Worm (Caenorhabditis elegans) whole organism, late embryonic: Measurements from ENCODE around the gene Y24D9A.6.

Experiments used
- C08G9.2 ChIP-seq: sonication (generic microtip); optimal IDR thresholded peaks from 2 replicates; lab custom pipeline; 2016; ENCODE audit warnings: mild to moderate bottlenecking, missing genetic modification characterization, moderate library complexity, missing compliant biosample characterization
- C38D4.7 ChIP-seq: fragments of 200-800 bp; sonication (Bioruptor generic); optimal IDR thresholded peaks from 2 replicates; lab custom pipeline; 2018; ENCODE audit warnings: mild to moderate bottlenecking, missing genetic modification characterization, moderate library complexity, missing compliant biosample characterization
- F13H6.1 ChIP-seq: sonication (generic microtip); optimal IDR thresholded peaks from 2 replicates; lab custom pipeline; 2016; ENCODE audit warnings: missing genetic modification characterization, missing compliant biosample characterization
- T23F11.4 ChIP-seq: fragments of 200-800 bp; sonication (Bioruptor generic); optimal IDR thresholded peaks from 2 replicates; lab custom pipeline; 2018; ENCODE audit warnings: mild to moderate bottlenecking, missing genetic modification characterization, missing compliant biosample characterization
- Y22D7AL.16 ChIP-seq: sonication (generic microtip); optimal IDR thresholded peaks from 2 replicates; lab custom pipeline; 2016; ENCODE audit warnings: missing genetic modification characterization, missing compliant biosample characterization
- ahr-1 ChIP-seq: sonication (generic microtip); optimal IDR thresholded peaks from 2 replicates; lab custom pipeline; 2016; ENCODE audit warnings: missing genetic modification characterization, missing compliant biosample characterization
- ama-1 ChIP-seq: fragments of 150-350 bp; optimal IDR thresholded peaks from 2 replicates; lab custom pipeline; 2014
- ceh-14 ChIP-seq: sonication (generic microtip); optimal IDR thresholded peaks from 2 replicates; lab custom pipeline; 2016; ENCODE audit warnings: missing genotype, missing genetic modification characterization, missing compliant biosample characterization
- ceh-19 ChIP-seq: fragments of 200-800 bp; sonication (Bioruptor generic); optimal IDR thresholded peaks from 2 replicates; lab custom pipeline; 2018; ENCODE audit warnings: mild to moderate bottlenecking, missing genetic modification characterization, missing compliant biosample characterization
- ceh-2 ChIP-seq: sonication (generic microtip); optimal IDR thresholded peaks from 2 replicates; lab custom pipeline; 2016; ENCODE audit warnings: missing genotype, missing genetic modification characterization, missing compliant biosample characterization
- ceh-22 ChIP-seq: sonication (generic microtip); optimal IDR thresholded peaks from 2 replicates; lab custom pipeline; 2017; ENCODE audit warnings: missing biosample characterization, missing genetic modification characterization
- ceh-24 ChIP-seq: sonication (generic microtip); optimal IDR thresholded peaks from 2 replicates; lab custom pipeline; 2016; ENCODE audit warnings: mild to moderate bottlenecking, missing genetic modification characterization, missing compliant biosample characterization
- ceh-30 ChIP-seq: fragments of 150-350 bp; optimal IDR thresholded peaks from 2 replicates; lab custom pipeline; 2014; ENCODE audit warnings: missing biosample characterization, missing genetic modification characterization
- ceh-31 ChIP-seq: sonication (generic microtip); optimal IDR thresholded peaks from 2 replicates; lab custom pipeline; 2016; ENCODE audit warnings: missing genetic modification characterization, missing compliant biosample characterization
- ceh-45 ChIP-seq: fragments of 200-800 bp; sonication (Bioruptor generic); IDR thresholded peaks from 2 replicates; pipeline ENCODE4 v1.3.6; 2022; ENCODE audit warnings: missing genetic modification reagents, missing genetic modification characterization, missing compliant biosample characterization
- ceh-48 ChIP-seq: sonication (generic microtip); optimal IDR thresholded peaks from 2 replicates; lab custom pipeline; 2016; ENCODE audit warnings: missing genetic modification characterization, inconsistent platforms, missing compliant biosample characterization
- ceh-6 ChIP-seq: fragments of 200-800 bp; sonication (Bioruptor generic); optimal IDR thresholded peaks from 2 replicates; lab custom pipeline; 2018; ENCODE audit warnings: mild to moderate bottlenecking, missing genetic modification characterization, missing compliant biosample characterization
- dmd-4 ChIP-seq: sonication (generic microtip); optimal IDR thresholded peaks from 2 replicates; lab custom pipeline; 2016; ENCODE audit warnings: borderline replicate concordance, missing genetic modification characterization, missing compliant biosample characterization
- dve-1 ChIP-seq: sonication (generic microtip); optimal IDR thresholded peaks from 2 replicates; lab custom pipeline; 2017; ENCODE audit warnings: antibody characterized with exemption, mild to moderate bottlenecking, missing genetic modification characterization, missing compliant biosample characterization
- elt-2 ChIP-seq: sonication (generic microtip); optimal IDR thresholded peaks from 2 replicates; lab custom pipeline; 2016; ENCODE audit warnings: missing genetic modification reagents, missing genetic modification characterization, missing compliant biosample characterization
- elt-4 ChIP-seq: sonication (generic microtip); optimal IDR thresholded peaks from 2 replicates; lab custom pipeline; 2016; ENCODE audit warnings: missing genetic modification characterization, missing compliant biosample characterization
- ets-4 ChIP-seq: sonication (generic microtip); optimal IDR thresholded peaks from 2 replicates; lab custom pipeline; 2016; ENCODE audit warnings: missing genetic modification characterization, missing compliant biosample characterization
- eyg-1 ChIP-seq: sonication (generic microtip); optimal IDR thresholded peaks from 2 replicates; lab custom pipeline; 2016; ENCODE audit warnings: missing genotype, missing genetic modification characterization, missing compliant biosample characterization
- fkh-6 ChIP-seq: sonication (generic microtip); optimal IDR thresholded peaks from 2 replicates; lab custom pipeline; 2016; ENCODE audit warnings: missing genetic modification characterization, missing compliant biosample characterization
- gmeb-2 ChIP-seq: sonication (generic microtip); optimal IDR thresholded peaks from 2 replicates; lab custom pipeline; 2016; ENCODE audit warnings: missing genetic modification characterization, inconsistent platforms, missing compliant biosample characterization
- hlh-13 ChIP-seq: fragments of 200-800 bp; sonication (Bioruptor generic); optimal IDR thresholded peaks from 2 replicates; lab custom pipeline; 2018; ENCODE audit warnings: mild to moderate bottlenecking, missing genetic modification characterization, missing compliant biosample characterization
- hlh-15 ChIP-seq: sonication (generic microtip); optimal IDR thresholded peaks from 2 replicates; lab custom pipeline; 2016; ENCODE audit warnings: missing genetic modification characterization, missing compliant biosample characterization
- hlh-30 ChIP-seq: sonication (generic microtip); optimal IDR thresholded peaks from 2 replicates; lab custom pipeline; 2017; ENCODE audit warnings: antibody characterized with exemption, missing genetic modification characterization, missing compliant biosample characterization; ENCODE audit not compliant: insufficient read depth
- hlh-8 ChIP-seq: sonication (generic microtip); optimal IDR thresholded peaks from 2 replicates; lab custom pipeline; 2016; ENCODE audit warnings: missing genotype, missing genetic modification characterization, missing compliant biosample characterization
- lim-6 ChIP-seq: sonication (generic microtip); optimal IDR thresholded peaks from 2 replicates; lab custom pipeline; 2016; ENCODE audit warnings: missing genetic modification characterization, missing compliant biosample characterization
- madf-2 ChIP-seq: sonication (generic microtip); optimal IDR thresholded peaks from 2 replicates; lab custom pipeline; 2017; ENCODE audit warnings: missing genetic modification characterization, missing compliant biosample characterization
- nfya-1 ChIP-seq: sonication (generic microtip); optimal IDR thresholded peaks from 2 replicates; lab custom pipeline; 2017; ENCODE audit warnings: missing genetic modification characterization, mild to moderate bottlenecking, missing compliant biosample characterization, antibody characterized with exemption, moderate library complexity
- nhr-232 ChIP-seq: sonication (generic microtip); optimal IDR thresholded peaks from 2 replicates; lab custom pipeline; 2016; ENCODE audit warnings: missing genetic modification characterization, missing compliant biosample characterization
- npax-4 ChIP-seq: sonication (generic microtip); optimal IDR thresholded peaks from 2 replicates; lab custom pipeline; 2016; ENCODE audit warnings: missing genetic modification characterization, missing compliant biosample characterization
- pat-9 ChIP-seq: fragments of 200-800 bp; sonication (Bioruptor generic); optimal IDR thresholded peaks from 2 replicates; lab custom pipeline; 2018; ENCODE audit warnings: mild to moderate bottlenecking, missing genetic modification characterization, moderate library complexity, missing compliant biosample characterization
- pax-1 ChIP-seq: fragments of 150-350 bp; optimal IDR thresholded peaks from 2 replicates; lab custom pipeline; 2014; ENCODE audit warnings: missing biosample characterization, missing genetic modification characterization
- pha-2 ChIP-seq: sonication (generic microtip); optimal IDR thresholded peaks from 2 replicates; lab custom pipeline; 2017; ENCODE audit warnings: mild to moderate bottlenecking, missing genetic modification characterization, missing compliant biosample characterization
- pha-4 ChIP-seq: fragments of 150-350 bp; optimal IDR thresholded peaks from 2 replicates; lab custom pipeline; 2018; ENCODE audit warnings: missing biosample characterization, missing genetic modification reagents, missing genetic modification characterization
- pqm-1 ChIP-seq: sonication (generic microtip); optimal IDR thresholded peaks from 2 replicates; lab custom pipeline; 2016; ENCODE audit warnings: missing genetic modification characterization, missing compliant biosample characterization
- ref-2 ChIP-seq: sonication (generic microtip); optimal IDR thresholded peaks from 2 replicates; lab custom pipeline; 2016; ENCODE audit warnings: missing genetic modification characterization, missing compliant biosample characterization
- rnt-1 ChIP-seq: sonication (generic microtip); optimal IDR thresholded peaks from 2 replicates; lab custom pipeline; 2016; ENCODE audit warnings: missing genetic modification characterization, missing compliant biosample characterization
- sdc-2 ChIP-seq: sonication (generic microtip); optimal IDR thresholded peaks from 2 replicates; lab custom pipeline; 2016; ENCODE audit warnings: missing genotype, missing genetic modification characterization, missing compliant biosample characterization
- sox-4 ChIP-seq: sonication (generic microtip); optimal IDR thresholded peaks from 2 replicates; lab custom pipeline; 2017; ENCODE audit warnings: mild to moderate bottlenecking, missing genetic modification characterization, inconsistent platforms, missing compliant biosample characterization
- tbx-2 ChIP-seq: sonication (generic microtip); optimal IDR thresholded peaks from 2 replicates; lab custom pipeline; 2016; ENCODE audit warnings: missing genetic modification characterization, missing compliant biosample characterization
- ttx-3 ChIP-seq: sonication (generic microtip); optimal IDR thresholded peaks from 2 replicates; lab custom pipeline; 2016; ENCODE audit warnings: missing genetic modification reagents, missing genetic modification characterization, missing compliant biosample characterization
- unc-3 ChIP-seq, 2 experiments: fragments of 200-800 bp in 1 of 2; sonication (Bioruptor generic) in 1 of 2; sonication (generic microtip) in 1 of 2; conservative IDR thresholded peaks in 1 of 2; optimal IDR thresholded peaks in 1 of 2; 2 replicates each; pipeline versions ENCODE4 v1.3.6 to Lab custom; 2016 to 2022; ENCODE audit warnings: missing compliant biosample characterization in 2 of 2, missing genetic modification characterization in 2 of 2, missing genetic modification reagents in 1 of 2
- unc-42 ChIP-seq: sonication (generic microtip); optimal IDR thresholded peaks from 2 replicates; lab custom pipeline; 2016; ENCODE audit warnings: missing genotype, missing genetic modification characterization, missing compliant biosample characterization
- unc-55 ChIP-seq: sonication (generic microtip); optimal IDR thresholded peaks from 2 replicates; lab custom pipeline; 2017; ENCODE audit warnings: missing biosample characterization, missing genetic modification reagents, missing genetic modification characterization
- unc-86 ChIP-seq: sonication (generic microtip); optimal IDR thresholded peaks from 2 replicates; lab custom pipeline; 2016; ENCODE audit warnings: missing genetic modification characterization, missing compliant biosample characterization
- zip-5 ChIP-seq: sonication (generic microtip); optimal IDR thresholded peaks from 2 replicates; lab custom pipeline; 2016; ENCODE audit warnings: missing genetic modification characterization, missing compliant biosample characterization
- ztf-16 ChIP-seq: sonication (generic microtip); optimal IDR thresholded peaks from 2 replicates; lab custom pipeline; 2017; ENCODE audit warnings: missing genetic modification characterization, missing compliant biosample characterization

Gene Y24D9A.6

ce11 chrIV:4446884-4447283, 46.7 kb upstream of the Y24D9A.6 start:
- TF ChIP-seq C08G9.2 (tag; lab: Kevin White, UChicago) (no peak), ceh-48 (peak; percentile 69), ceh-14 (tag; lab: Kevin White, UChicago) (no peak), ama-1 (peak; percentile 76), ceh-45 (GFP tag; lab: Robert Waterston, UW) (no peak), dmd-4 (no peak), pha-4 (tag; lab: Kevin White, UChicago) (no peak)

- no peak for TF ChIP-seq C38D4.7 (GFP tag; lab: Kevin White, UChicago)
- TF ChIP-seq ceh-6 (GFP tag; lab: Kevin White, UChicago): no peak
- TF ChIP-seq zip-5 (tag; lab: Kevin White, UChicago): no peak
- TF ChIP-seq lim-6 (tag; lab: Kevin White, UChicago): no peak
- no peak for TF ChIP-seq pat-9 (tag; lab: Kevin White, UChicago)
- no peak for TF ChIP-seq pqm-1 (tag; lab: Kevin White, UChicago)
- peak; percentile 64 for TF ChIP-seq unc-42 (tag; lab: Kevin White, UChicago)
- no peak for TF ChIP-seq ceh-30 (tag; lab: Kevin White, UChicago)
- TF ChIP-seq ceh-19 (GFP tag; lab: Kevin White, UChicago): no peak
- no peak for TF ChIP-seq elt-4 (tag; lab: Kevin White, UChicago)
- TF ChIP-seq T23F11.4 (GFP tag; lab: Kevin White, UChicago): no peak
- no peak for TF ChIP-seq ama-1
- TF ChIP-seq hlh-15 (tag; lab: Kevin White, UChicago): no peak
- TF ChIP-seq pha-2: no peak
- peak; percentile 9 for TF ChIP-seq unc-86 (tag; lab: Kevin White, UChicago)
- TF ChIP-seq Y22D7AL.16 (tag; lab: Kevin White, UChicago): no peak
- no peak for TF ChIP-seq npax-4 (tag; lab: Kevin White, UChicago)
- peak; percentile 69 for TF ChIP-seq rnt-1 (tag; lab: Kevin White, UChicago)
- peak; percentile 69 for TF ChIP-seq ref-2 (tag; lab: Kevin White, UChicago)
- TF ChIP-seq ztf-16 (tag; lab: Kevin White, UChicago): peak; percentile 19
- peak; percentile 14 for TF ChIP-seq ceh-22 (tag; lab: Kevin White, UChicago)
- no peak for TF ChIP-seq F13H6.1 (tag; lab: Kevin White, UChicago)
- TF ChIP-seq elt-2: peak; percentile 51
- no peak for TF ChIP-seq fkh-6 (tag; lab: Kevin White, UChicago)
- TF ChIP-seq dve-1 (tag; lab: Kevin White, UChicago): peak; percentile 73
- TF ChIP-seq nfya-1 (tag; lab: Kevin White, UChicago): peak; percentile 95
- no peak for TF ChIP-seq hlh-30 (tag; lab: Kevin White, UChicago)
- peak; percentile 24 for TF ChIP-seq eyg-1
- no peak for TF ChIP-seq nhr-232 (tag; lab: Kevin White, UChicago)
- TF ChIP-seq ttx-3 (tag; lab: Kevin White, UChicago): no peak
- TF ChIP-seq ceh-31 (tag; lab: Kevin White, UChicago): peak; percentile 67
- TF ChIP-seq ceh-24 (tag; lab: Kevin White, UChicago): no peak
- peak; percentile 10 for TF ChIP-seq hlh-8 (tag; lab: Kevin White, UChicago)
- peak; percentile 61 for TF ChIP-seq pax-1 (tag; lab: Kevin White, UChicago)
- TF ChIP-seq pha-4 (tag; lab: Kevin White, UChicago): no peak
- TF ChIP-seq madf-2 (tag; lab: Kevin White, UChicago): peak; percentile 48
- TF ChIP-seq unc-3 (GFP tag; conservative IDR thresholded peaks at IDR 0.05; lab: Robert Waterston, UW): no peak
- TF ChIP-seq unc-3 (tag; optimal IDR thresholded peaks at IDR 0.05; lab: Kevin White, UChicago): peak; percentile 53
- no peak for TF ChIP-seq ahr-1 (tag; lab: Kevin White, UChicago)
- TF ChIP-seq gmeb-2 (tag; lab: Kevin White, UChicago): no peak
- peak; percentile 71 for TF ChIP-seq tbx-2
- TF ChIP-seq unc-55: peak; percentile 69
- no peak for TF ChIP-seq sox-4 (tag; lab: Kevin White, UChicago)
- TF ChIP-seq ceh-2: no peak
- no peak for TF ChIP-seq hlh-13 (GFP tag; lab: Kevin White, UChicago)
- no peak for TF ChIP-seq C08G9.2 (tag; lab: Kevin White, UChicago)
- no peak for TF ChIP-seq ceh-45 (GFP tag; lab: Robert Waterston, UW)
- no peak for TF ChIP-seq ets-4 (tag; lab: Kevin White, UChicago)
- no peak for TF ChIP-seq sdc-2
Measured at ce11 chrIV:4445711-4446290, 45.6 kb upstream of the Y24D9A.6 start, which contains the start of the genes wapl-1 and htz-1. TSS of gene wapl-1 (minus strand) at chrIV:4445740. TSS of gene htz-1 (plus strand) at chrIV:4446216.
